Worm (Caenorhabditis elegans): ENCODE results near the gene F52E1.2.

DNA sequence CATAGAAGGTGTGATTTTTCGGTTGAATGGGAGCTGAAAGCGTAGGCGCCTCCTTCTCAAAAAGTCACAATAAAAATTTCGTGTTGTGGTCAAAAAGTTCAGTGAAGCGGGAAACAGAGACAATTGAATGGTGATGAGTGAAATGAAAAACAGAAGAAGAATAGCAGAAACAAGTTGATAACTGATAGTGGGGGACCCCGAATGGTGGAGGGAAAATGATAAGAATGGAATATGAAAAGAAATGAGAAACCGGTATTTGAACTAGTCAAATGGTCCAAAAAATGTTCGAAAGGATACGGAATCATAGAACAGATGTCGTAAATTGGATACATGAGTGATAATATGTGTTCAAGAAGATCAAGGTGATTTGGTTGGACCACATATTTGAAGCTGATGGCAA lies 6.1 kb upstream of the F52E1.2 start:
- TF ChIP-seq nhr-77 (tag; optimal IDR thresholded peaks at IDR 0.05) (no peak), R02D3.7 (tag; optimal IDR thresholded peaks at IDR 0.05) (no peak), nhr-237 (tag; optimal IDR thresholded peaks at IDR 0.05) (no peak), lin-13 (GFP tag; optimal IDR thresholded peaks at IDR 0.05) (no peak), aly-2 (tag; optimal IDR thresholded peaks at IDR 0.05) (no peak), egl-27 (tag; optimal IDR thresholded peaks at IDR 0.05) (no peak), nhr-12 (tag; optimal IDR thresholded peaks at IDR 0.05) (no peak), elt-1 (tag; optimal IDR thresholded peaks at IDR 0.05) (no peak), mdl-1 (tag; optimal IDR thresholded peaks at IDR 0.05) (no peak), unc-62 (GFP tag; optimal IDR thresholded peaks at IDR 0.05) (no peak)
